Worm (Caenorhabditis elegans) whole organism, L3 larva: Measurements from ENCODE around the gene ZC53.2.

Experiments used
- ceh-16 ChIP-seq: sonication (generic microtip); optimal IDR thresholded peaks from 2 replicates; lab custom pipeline; 2017; ENCODE audit warnings: missing biosample characterization, missing genetic modification characterization
- daf-12 ChIP-seq: fragments of 150-350 bp; optimal IDR thresholded peaks from 2 replicates; lab custom pipeline; 2014; ENCODE audit warnings: missing biosample characterization, missing genetic modification reagents, missing genetic modification characterization
- egl-27 ChIP-seq: sonication (generic microtip); optimal IDR thresholded peaks from 4 replicates; lab custom pipeline; 2017; ENCODE audit warnings: missing biosample characterization, missing genetic modification reagents, missing genetic modification characterization
- lin-15B ChIP-seq: fragments of 150-350 bp; optimal IDR thresholded peaks from 2 replicates; lab custom pipeline; 2014; ENCODE audit warnings: missing biosample characterization, missing genetic modification characterization
- nhr-23 ChIP-seq: fragments of 150-350 bp; optimal IDR thresholded peaks from 2 replicates; lab custom pipeline; 2014; ENCODE audit warnings: missing biosample characterization, missing genetic modification reagents, missing genetic modification characterization
- nhr-237 ChIP-seq: fragments of 150-350 bp; optimal IDR thresholded peaks from 2 replicates; lab custom pipeline; 2014; ENCODE audit warnings: missing biosample characterization, missing genetic modification characterization
- nhr-28 ChIP-seq: fragments of 150-350 bp; optimal IDR thresholded peaks from 2 replicates; lab custom pipeline; 2014; ENCODE audit warnings: missing biosample characterization, missing genetic modification characterization
- nhr-76 ChIP-seq: fragments of 150-350 bp; sonication (generic microtip); optimal IDR thresholded peaks from 5 replicates; lab custom pipeline; 2014; ENCODE audit warnings: missing biosample characterization, missing genetic modification characterization
- nhr-77 ChIP-seq: fragments of 150-350 bp; optimal IDR thresholded peaks from 2 replicates; lab custom pipeline; 2014; ENCODE audit warnings: missing biosample characterization, missing genetic modification characterization
- pqm-1 ChIP-seq: fragments of 150-350 bp; optimal IDR thresholded peaks from 2 replicates; lab custom pipeline; 2017; ENCODE audit warnings: missing biosample characterization, missing genetic modification characterization, inconsistent platforms
- ztf-11 ChIP-seq: fragments of 150-350 bp; optimal IDR thresholded peaks from 2 replicates; lab custom pipeline; 2014; ENCODE audit warnings: missing biosample characterization, missing genetic modification characterization

DNA sequence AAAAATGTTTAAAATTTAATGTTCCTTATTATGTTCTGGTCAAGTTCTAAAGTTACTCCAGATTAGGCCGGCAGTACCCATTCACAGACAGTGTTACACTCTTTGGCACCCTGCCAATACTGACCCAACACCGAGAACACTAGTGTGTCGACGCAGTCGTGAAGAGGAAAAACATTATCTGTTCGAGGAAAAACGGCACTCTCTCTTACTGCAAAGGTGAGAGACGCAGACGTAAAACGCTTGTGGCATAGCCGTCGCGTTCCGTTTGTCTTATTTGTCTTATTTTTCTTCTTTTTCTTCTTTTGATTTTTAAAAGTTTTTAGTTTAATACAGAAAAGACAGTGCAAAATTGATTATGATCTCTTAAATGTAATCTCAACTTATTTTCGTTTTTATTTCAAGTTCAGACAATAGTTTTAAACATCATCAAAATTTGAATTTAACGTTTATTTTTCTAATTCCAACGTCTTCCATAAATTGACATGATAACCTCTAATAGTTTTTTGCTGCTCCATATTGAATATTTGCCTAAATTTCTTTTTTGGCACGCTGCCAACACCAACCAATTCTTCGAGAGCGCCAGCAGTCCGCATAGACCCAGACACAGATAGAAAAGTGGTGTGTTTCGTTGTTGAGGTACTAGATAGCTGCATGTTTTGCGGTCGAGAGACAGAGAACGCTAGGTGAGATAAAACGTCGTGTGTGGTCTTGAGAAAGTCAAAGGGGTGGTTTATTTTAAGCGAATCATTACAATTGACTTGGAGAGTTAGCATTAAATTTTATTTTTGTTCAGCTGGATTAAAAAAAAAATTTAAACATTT is 37.1 kb upstream of the ZC53.2 start:
- no peak for TF ChIP-seq nhr-237 (tag; lab: Kevin White, UChicago)
- no peak for TF ChIP-seq ztf-11
- no peak for TF ChIP-seq egl-27
- TF ChIP-seq pqm-1 = no peak
- no peak for TF ChIP-seq ceh-16 (tag; lab: Kevin White, UChicago)
- no peak for TF ChIP-seq nhr-76 (tag; lab: Kevin White, UChicago)
- peak; percentile 13 for TF ChIP-seq lin-15B (tag; lab: Kevin White, UChicago)
- no peak for TF ChIP-seq daf-12 (tag; lab: Kevin White, UChicago)
- no peak for TF ChIP-seq nhr-28
- TF ChIP-seq nhr-23 (tag; lab: Kevin White, UChicago) = peak; percentile 15
- TF ChIP-seq nhr-77 (tag; lab: Kevin White, UChicago) = no peak
